Fruit fly (Drosophila melanogaster): Measurements from ENCODE around the gene CG33346.
A peak's percentile ranks its signal among the peaks of the same experiment; 100 is the strongest.

The CG33346 gene

DNA sequence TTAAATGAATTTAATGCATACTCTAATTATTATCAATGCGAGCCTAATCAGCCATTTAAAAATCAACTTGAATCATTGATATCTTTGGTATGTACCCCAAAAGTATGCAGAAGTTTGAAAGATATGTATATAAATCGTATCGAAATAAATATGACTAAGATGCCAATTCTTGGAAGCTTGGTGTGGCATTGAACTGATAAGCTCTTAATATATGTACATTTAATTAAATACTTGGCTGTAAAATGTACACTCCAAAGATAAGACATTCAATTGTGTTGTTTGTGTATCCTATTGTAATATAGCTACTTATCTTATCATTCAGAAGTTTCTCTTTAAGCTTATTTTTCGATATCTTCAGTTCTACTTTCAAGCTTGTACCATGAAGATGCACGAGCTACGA is at the start of gene CG33346:
TSS of gene CG33346 (plus strand) at position 380 of the 400 bp plus-strand sequence.
- TF ChIP-seq kay (GFP tag; ENCODE audit: borderline replicate concordance): peak; percentile 27
- no peak for TF ChIP-seq cnc (optimal IDR thresholded peaks at IDR 0.05)
- TF ChIP-seq Mnt (GFP tag; optimal IDR thresholded peaks at IDR 0.05): no peak

DNA sequence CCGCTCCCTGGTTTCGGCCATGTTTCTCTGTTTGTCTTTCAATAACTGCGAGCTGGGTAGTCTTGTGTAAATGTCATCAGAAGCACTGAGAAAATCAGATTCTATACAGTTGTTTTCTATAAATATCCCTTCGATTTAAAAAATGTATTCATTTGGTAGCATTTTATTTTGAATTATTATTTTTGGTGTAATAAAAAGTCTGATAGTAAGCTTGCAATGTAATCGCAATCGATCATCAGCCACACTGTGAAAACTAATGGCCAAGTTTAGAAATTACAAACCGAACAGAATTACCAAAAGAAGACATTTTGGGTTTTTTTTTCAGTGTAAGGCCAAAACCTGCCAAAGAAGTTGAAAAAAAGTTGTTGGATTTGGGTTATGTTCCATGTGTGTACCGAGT is 48.2 kb upstream of the CG33346 start:
- TF ChIP-seq tj (GFP tag; optimal IDR thresholded peaks at IDR 0.05) (no peak), toe (GFP tag; optimal IDR thresholded peaks at IDR 0.05) (no peak), CG7045 (GFP tag; optimal IDR thresholded peaks at IDR 0.05) (no peak), CG33017 (tag; optimal IDR thresholded peaks at IDR 0.05) (no peak), kay (GFP tag; ENCODE audit: borderline replicate concordance) (no peak), Mnt (GFP tag; optimal IDR thresholded peaks at IDR 0.05) (no peak), pad (GFP tag; optimal IDR thresholded peaks at IDR 0.05) (no peak)

DNA sequence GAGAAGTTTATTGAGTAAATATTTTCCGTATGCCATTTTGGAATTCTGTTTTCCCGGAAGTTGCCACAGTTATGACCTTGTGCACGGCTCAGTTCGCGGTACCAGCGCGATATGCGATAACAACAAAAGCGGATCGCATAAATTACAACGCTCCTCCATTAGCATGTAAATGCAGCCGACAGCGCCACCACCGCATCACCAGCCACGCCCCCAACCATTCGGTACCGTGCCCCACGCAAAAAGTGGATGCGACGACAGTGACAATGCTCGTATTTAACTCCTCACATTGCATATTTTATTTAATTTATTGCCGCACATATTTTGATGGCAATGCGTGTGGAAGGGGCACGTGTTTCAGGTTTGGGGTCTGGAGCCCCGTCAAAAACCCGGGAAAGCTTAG is 45.9 kb upstream of the CG33346 start:
- TF ChIP-seq Hr96 (GFP tag; optimal IDR thresholded peaks at IDR 0.05): no peak
- no peak for TF ChIP-seq CG11617 (GFP tag; optimal IDR thresholded peaks at IDR 0.05)

DNA sequence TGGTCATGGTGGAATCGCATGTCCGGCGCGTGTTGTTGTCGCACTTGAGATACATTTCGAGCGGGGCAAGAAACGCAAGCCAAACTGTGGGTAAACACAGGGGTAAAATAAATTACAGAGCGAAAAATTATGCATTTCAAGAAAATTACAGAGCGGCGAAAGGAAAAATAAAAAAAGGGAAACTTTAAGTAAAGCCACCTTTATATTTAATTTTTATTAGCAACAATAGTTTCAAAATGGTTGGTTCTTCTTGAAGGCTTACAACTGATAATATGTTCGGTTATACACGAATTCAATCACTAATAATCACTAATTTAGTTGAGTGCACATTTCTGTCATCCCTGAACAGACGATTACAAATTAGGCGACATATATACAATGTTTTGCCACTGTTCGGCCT is 45.5 kb upstream of the CG33346 start:
- TF ChIP-seq bab1 (GFP tag; optimal IDR thresholded peaks at IDR 0.05) (no peak), kay (GFP tag; ENCODE audit: borderline replicate concordance) (peak; percentile 38)

DNA sequence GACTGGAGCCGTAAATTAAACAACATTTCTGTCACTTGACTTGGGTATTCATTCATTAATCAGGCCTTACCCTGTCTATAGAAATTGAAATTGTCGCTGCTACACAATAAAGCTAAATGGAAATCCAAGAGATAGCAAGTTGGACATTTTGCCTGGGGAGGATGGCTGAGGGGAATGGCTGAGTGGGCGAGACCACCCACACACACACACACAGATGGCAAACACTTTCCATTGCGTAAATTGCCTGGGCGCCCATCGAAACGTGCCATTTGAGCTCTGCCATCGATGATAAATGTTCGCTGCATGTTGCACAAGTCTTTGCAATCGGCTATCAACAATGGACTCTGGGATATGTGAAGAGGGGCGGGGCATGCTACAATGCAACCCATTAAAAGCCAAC is 41.8 kb upstream of the CG33346 start:
- TF ChIP-seq cic (GFP tag; optimal IDR thresholded peaks at IDR 0.05): no peak
- TF ChIP-seq CG14711 (tag; optimal IDR thresholded peaks at IDR 0.05): no peak
- no peak for TF ChIP-seq CG7045 (GFP tag; optimal IDR thresholded peaks at IDR 0.05)
- TF ChIP-seq toe (GFP tag; optimal IDR thresholded peaks at IDR 0.05): no peak
- TF ChIP-seq Hr96 (GFP tag; optimal IDR thresholded peaks at IDR 0.05): no peak
- no peak for TF ChIP-seq tj (GFP tag; optimal IDR thresholded peaks at IDR 0.05)
- no peak for TF ChIP-seq bab1 (GFP tag; optimal IDR thresholded peaks at IDR 0.05)
- TF ChIP-seq ovo (GFP tag; optimal IDR thresholded peaks at IDR 0.05): no peak
- TF ChIP-seq CG7101 (tag; optimal IDR thresholded peaks at IDR 0.05): no peak
- no peak for TF ChIP-seq Mnt (GFP tag; optimal IDR thresholded peaks at IDR 0.05)
- TF ChIP-seq pad (GFP tag; optimal IDR thresholded peaks at IDR 0.05): no peak
- no peak for TF ChIP-seq CG5204 (GFP tag; optimal IDR thresholded peaks at IDR 0.05)
- TF ChIP-seq Crg-1 (GFP tag; optimal IDR thresholded peaks at IDR 0.05): no peak
- TF ChIP-seq kay (GFP tag; ENCODE audit: borderline replicate concordance): no peak

DNA sequence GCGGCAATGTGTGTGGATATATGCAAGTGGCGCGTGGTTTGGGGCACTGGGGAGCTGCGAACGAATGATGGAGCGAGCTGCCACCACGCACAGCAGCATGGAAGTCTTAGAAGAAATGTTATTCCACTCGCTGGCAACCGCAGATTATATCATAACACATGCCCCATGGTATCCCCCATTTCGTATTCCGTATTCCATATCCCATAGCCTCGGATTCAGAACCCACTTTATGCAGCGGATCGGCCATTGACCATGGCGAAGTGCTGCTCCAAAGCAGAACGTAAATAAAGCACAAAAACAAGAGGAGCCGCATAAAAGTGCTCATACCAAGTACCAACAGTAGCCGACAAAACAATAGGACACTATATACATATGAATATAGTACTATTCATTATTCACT is 40.3 kb upstream of the CG33346 start:
- no peak for TF ChIP-seq Clk (GFP tag; optimal IDR thresholded peaks at IDR 0.05)
- TF ChIP-seq tj (GFP tag; optimal IDR thresholded peaks at IDR 0.05): no peak
- TF ChIP-seq kay (GFP tag; ENCODE audit: borderline replicate concordance): no peak
- TF ChIP-seq cnc (optimal IDR thresholded peaks at IDR 0.05): no peak
- no peak for TF ChIP-seq Crg-1 (GFP tag; optimal IDR thresholded peaks at IDR 0.05)
- TF ChIP-seq CG12768 (GFP tag; optimal IDR thresholded peaks at IDR 0.05): no peak
- no peak for TF ChIP-seq bab1 (GFP tag; optimal IDR thresholded peaks at IDR 0.05)
- no peak for TF ChIP-seq cic (GFP tag; optimal IDR thresholded peaks at IDR 0.05)
- TF ChIP-seq toe (GFP tag; optimal IDR thresholded peaks at IDR 0.05): no peak
- TF ChIP-seq pad (GFP tag; optimal IDR thresholded peaks at IDR 0.05): no peak
- TF ChIP-seq CG11617 (GFP tag; optimal IDR thresholded peaks at IDR 0.05): no peak
- no peak for TF ChIP-seq ovo (GFP tag; optimal IDR thresholded peaks at IDR 0.05)
- TF ChIP-seq Mnt (GFP tag; optimal IDR thresholded peaks at IDR 0.05): no peak
- no peak for TF ChIP-seq CG14711 (tag; optimal IDR thresholded peaks at IDR 0.05)
- no peak for TF ChIP-seq CG5204 (GFP tag; optimal IDR thresholded peaks at IDR 0.05)
- TF ChIP-seq CG1620 (GFP tag; optimal IDR thresholded peaks at IDR 0.05): no peak
- no peak for TF ChIP-seq CG7045 (GFP tag; optimal IDR thresholded peaks at IDR 0.05)
- TF ChIP-seq Hr96 (GFP tag; optimal IDR thresholded peaks at IDR 0.05): no peak

DNA sequence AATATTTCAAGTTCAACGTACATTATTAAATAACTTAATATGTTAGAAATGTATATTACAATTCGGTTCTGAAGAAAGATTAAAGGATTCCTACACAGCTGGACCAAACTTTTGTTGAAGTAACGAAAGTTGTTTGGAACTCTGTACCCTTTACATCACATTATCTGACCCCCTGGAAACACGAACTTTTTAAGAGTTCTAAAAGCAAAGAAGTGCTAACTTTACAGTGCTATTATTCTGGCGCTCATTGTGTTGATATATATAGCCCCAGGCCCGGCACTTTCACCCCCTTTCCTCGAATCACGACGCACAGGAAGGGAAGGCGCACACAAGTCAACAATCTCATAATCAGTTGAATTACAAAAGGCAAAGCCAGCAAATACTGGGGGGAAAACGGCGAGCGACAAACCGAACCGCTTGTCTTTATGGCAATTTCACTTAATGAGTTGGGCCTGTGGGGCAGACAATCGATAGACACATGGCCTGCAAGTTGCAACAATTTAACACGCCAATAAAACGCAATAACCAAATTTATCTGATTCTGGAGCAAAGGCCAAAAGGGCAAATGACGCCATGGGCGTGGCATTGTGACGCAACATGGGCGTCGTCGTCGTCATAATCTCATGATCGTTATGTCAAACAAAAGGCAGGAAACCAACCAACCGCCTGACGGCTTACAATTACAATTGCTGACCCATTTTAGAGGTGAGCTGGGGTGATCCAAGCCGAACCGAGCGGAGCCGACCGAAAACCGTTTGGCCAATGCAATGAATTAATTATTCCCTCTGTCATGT is 39.6 kb upstream of the CG33346 start:
- TF ChIP-seq ovo (GFP tag; optimal IDR thresholded peaks at IDR 0.05) (no peak), CG5204 (GFP tag; optimal IDR thresholded peaks at IDR 0.05) (no peak), Hr96 (GFP tag; optimal IDR thresholded peaks at IDR 0.05) (no peak), CG14711 (tag; optimal IDR thresholded peaks at IDR 0.05) (no peak), CG7045 (GFP tag; optimal IDR thresholded peaks at IDR 0.05) (no peak), Mnt (GFP tag; optimal IDR thresholded peaks at IDR 0.05) (no peak), Clk (GFP tag; optimal IDR thresholded peaks at IDR 0.05) (no peak), Crg-1 (GFP tag; optimal IDR thresholded peaks at IDR 0.05) (no peak), kay (GFP tag; ENCODE audit: borderline replicate concordance) (peak; percentile 15), CG7101 (tag; optimal IDR thresholded peaks at IDR 0.05) (no peak), toe (GFP tag; optimal IDR thresholded peaks at IDR 0.05) (no peak), CG12768 (GFP tag; optimal IDR thresholded peaks at IDR 0.05) (no peak), cnc (optimal IDR thresholded peaks at IDR 0.05) (no peak), CG33017 (tag; optimal IDR thresholded peaks at IDR 0.05) (no peak), tj (GFP tag; optimal IDR thresholded peaks at IDR 0.05) (peak; percentile 24), cic (GFP tag; optimal IDR thresholded peaks at IDR 0.05) (peak; percentile 12), CG1620 (GFP tag; optimal IDR thresholded peaks at IDR 0.05) (no peak), CG11617 (GFP tag; optimal IDR thresholded peaks at IDR 0.05) (peak; percentile 11), pad (GFP tag; optimal IDR thresholded peaks at IDR 0.05) (no peak), bab1 (GFP tag; optimal IDR thresholded peaks at IDR 0.05) (no peak)
